Fruit fly (Drosophila melanogaster): ENCODE measurements around the gene CG2233.

CG2233 gene

dm6 chrX:8058446-8058900 lies 21.2 kb upstream of the CG2233 start (continued):
- TF ChIP-seq dm (GFP tag; optimal IDR thresholded peaks at IDR 0.05) (no peak), Taf1 (GFP tag; IDR thresholded peaks at IDR 0.05) (no peak), CG10274 (GFP tag; optimal IDR thresholded peaks at IDR 0.05) (no peak), CG8388 (GFP tag; optimal IDR thresholded peaks at IDR 0.05) (no peak), ttk (GFP tag; IDR thresholded peaks at IDR 0.05) (no peak), nau (GFP tag; optimal IDR thresholded peaks at IDR 0.05) (no peak), wdn (GFP tag; IDR thresholded peaks at IDR 0.05) (no peak), CG18262 (tag; optimal IDR thresholded peaks at IDR 0.05) (no peak), hkb (optimal IDR thresholded peaks at IDR 0.05) (no peak), hkb (GFP tag; IDR thresholded peaks at IDR 0.05) (no peak), Ravus (GFP tag; IDR thresholded peaks at IDR 0.05) (no peak), stc (GFP tag; IDR thresholded peaks at IDR 0.05) (0 out of 2 replicates have a peak, but pooled peaks have one; percentile 18), mam (GFP tag; optimal IDR thresholded peaks at IDR 0.05) (no peak), CG31365 (tag; optimal IDR thresholded peaks at IDR 0.05) (no peak), Antp (GFP tag; optimal IDR thresholded peaks at IDR 0.05) (no peak), Six4 (GFP tag; optimal IDR thresholded peaks at IDR 0.05) (no peak), pita (GFP tag; optimal IDR thresholded peaks at IDR 0.05) (no peak), Ssrp (tag; optimal IDR thresholded peaks at IDR 0.05) (no peak), tap (tag; optimal IDR thresholded peaks at IDR 0.05) (no peak), Doc3 (GFP tag; IDR thresholded peaks at IDR 0.05; ENCODE audit: partially characterized antibody) (no peak), E2f1 (GFP tag; IDR thresholded peaks at IDR 0.05) (no peak), CG34422 (GFP tag; IDR thresholded peaks at IDR 0.05) (no peak), ems (GFP tag; optimal IDR thresholded peaks at IDR 0.05) (no peak), eve (GFP tag; optimal IDR thresholded peaks at IDR 0.05) (no peak), CG3995 (GFP tag; optimal IDR thresholded peaks at IDR 0.05) (no peak), B-H1 (GFP tag; IDR thresholded peaks at IDR 0.05) (no peak), Lhr (GFP tag; optimal IDR thresholded peaks at IDR 0.05) (no peak), CG18011 (GFP tag; optimal IDR thresholded peaks at IDR 0.05) (no peak), CG8359 (GFP tag; optimal IDR thresholded peaks at IDR 0.05; ENCODE audit: borderline replicate concordance) (no peak), twi (tag; optimal IDR thresholded peaks at IDR 0.05) (peak; percentile 55), CG8089 (GFP tag; optimal IDR thresholded peaks at IDR 0.05) (no peak), ap (GFP tag; IDR thresholded peaks at IDR 0.05) (no peak), CG43689 (GFP tag; IDR thresholded peaks at IDR 0.05) (no peak), sna (GFP tag; IDR thresholded peaks at IDR 0.05; ENCODE audit: partially characterized antibody) (no peak), CG10654 (GFP tag; optimal IDR thresholded peaks at IDR 0.05) (no peak), stwl (tag; optimal IDR thresholded peaks at IDR 0.05) (no peak), CG3163 (GFP tag; optimal IDR thresholded peaks at IDR 0.05) (peak; percentile 35), CG14667 (GFP tag; IDR thresholded peaks at IDR 0.05) (no peak), kni (GFP tag; optimal IDR thresholded peaks at IDR 0.05) (peak; percentile 52), CTCF (GFP tag; optimal IDR thresholded peaks at IDR 0.05) (no peak), onecut (GFP tag; IDR thresholded peaks at IDR 0.05) (no peak), HLHmδ (GFP tag; optimal IDR thresholded peaks at IDR 0.05) (peak; percentile 74), Hmr (GFP tag; optimal IDR thresholded peaks at IDR 0.05) (no peak), nmo (GFP tag; optimal IDR thresholded peaks at IDR 0.05) (peak; percentile 20), Vsx1 (GFP tag; optimal IDR thresholded peaks at IDR 0.05) (peak; percentile 33), tna (GFP tag; IDR thresholded peaks at IDR 0.05; ENCODE audit: partially characterized antibody) (no peak), Eip74EF (GFP tag; optimal IDR thresholded peaks at IDR 0.05) (no peak), Hmx (GFP tag; optimal IDR thresholded peaks at IDR 0.05) (no peak), CG11247 (GFP tag; IDR thresholded peaks at IDR 0.05) (no peak), CG2875 (GFP tag; optimal IDR thresholded peaks at IDR 0.05) (no peak), CG12236 (GFP tag; optimal IDR thresholded peaks at IDR 0.05) (no peak), cato (GFP tag; optimal IDR thresholded peaks at IDR 0.05; ENCODE audit: borderline replicate concordance) (no peak)

Measured in whole organism, embryonic.